Worm (Caenorhabditis elegans): Measurements from ENCODE around the gene nhr-183.

DNA sequence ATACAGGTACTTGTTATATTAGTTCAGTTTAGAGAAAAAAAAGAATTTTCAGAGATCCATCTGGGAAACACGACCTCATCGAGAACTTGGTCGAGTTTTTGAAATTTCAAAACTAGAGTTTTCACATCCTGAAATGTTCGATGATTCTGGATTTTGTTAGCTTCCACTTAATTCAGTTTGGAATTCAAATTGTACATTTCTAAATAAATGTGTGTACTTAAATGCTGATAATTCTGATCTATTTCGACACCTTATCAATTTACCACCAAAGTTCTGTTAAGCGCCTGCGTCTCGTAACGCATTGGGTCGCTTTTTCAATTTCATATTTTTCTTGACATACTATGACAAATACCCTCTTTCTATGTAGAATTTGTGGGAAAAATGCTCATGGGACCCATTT is 30.1 kb upstream of the nhr-183 start, which contains the start of gene nhr-226:
- TF ChIP-seq fos-1 (tag; optimal IDR thresholded peaks at IDR 0.05) (no peak), fkh-10 (GFP tag; optimal IDR thresholded peaks at IDR 0.05) (no peak), snpc-4 (tag; optimal IDR thresholded peaks at IDR 0.05) (no peak), nhr-76 (tag; optimal IDR thresholded peaks at IDR 0.05) (no peak), mdl-1 (tag; optimal IDR thresholded peaks at IDR 0.05) (no peak), nhr-28 (tag; optimal IDR thresholded peaks at IDR 0.05) (no peak), zag-1 (tag; optimal IDR thresholded peaks at IDR 0.05) (no peak), lin-15B (tag; optimal IDR thresholded peaks at IDR 0.05) (no peak), nfya-1 (tag; optimal IDR thresholded peaks at IDR 0.05; ENCODE audit: insufficient read depth) (no peak)

Data from whole organism, L3 larva.